Worm (Caenorhabditis elegans) whole organism, mixed stage, embryonic: ENCODE data around the gene lron-7.

Source experiments
- ceh-43 ChIP-seq: fragments of 200-800 bp; sonication (Bioruptor generic); optimal IDR thresholded peaks from 2 replicates; lab custom pipeline; 2018; ENCODE audit warnings: mild to moderate bottlenecking, missing genetic modification characterization, moderate library complexity, missing compliant biosample characterization
- elt-3 ChIP-seq: fragments of 150-350 bp; optimal IDR thresholded peaks from 2 replicates; lab custom pipeline; 2014; ENCODE audit warnings: missing biosample characterization, missing genetic modification characterization
- snpc-4 ChIP-seq: fragments of 150-350 bp; optimal IDR thresholded peaks from 2 replicates; lab custom pipeline; 2014; ENCODE audit warnings: missing biosample characterization, missing genetic modification characterization
- unc-120 ChIP-seq: sonication (generic microtip); optimal IDR thresholded peaks from 2 replicates; lab custom pipeline; 2017; ENCODE audit warnings: missing genetic modification characterization, missing compliant biosample characterization; ENCODE audit not compliant: poor library complexity, severe bottlenecking
- ztf-11 ChIP-seq: fragments of 150-350 bp; optimal IDR thresholded peaks from 2 replicates; lab custom pipeline; 2014; ENCODE audit warnings: missing biosample characterization, missing genetic modification characterization

ce11 chrX:7330685-7331196 is 38.8 kb downstream of the lron-7 start, which contains the start of gene ttr-30:
- TF ChIP-seq unc-120 (no peak), ceh-43 (GFP tag; lab: Kevin White, UChicago) (no peak), snpc-4 (no peak), elt-3 (no peak), ztf-11 (tag; lab: Kevin White, UChicago) (no peak)
